Worm (Caenorhabditis elegans) whole organism, dauer: ENCODE measurements around the gene str-159.

Experiments
- unc-62 ChIP-seq: sonication (generic microtip); optimal IDR thresholded peaks from 2 replicates; lab custom pipeline; 2017; ENCODE audit warnings: missing biosample characterization, missing genetic modification reagents, missing genetic modification characterization

The str-159 gene

DNA sequence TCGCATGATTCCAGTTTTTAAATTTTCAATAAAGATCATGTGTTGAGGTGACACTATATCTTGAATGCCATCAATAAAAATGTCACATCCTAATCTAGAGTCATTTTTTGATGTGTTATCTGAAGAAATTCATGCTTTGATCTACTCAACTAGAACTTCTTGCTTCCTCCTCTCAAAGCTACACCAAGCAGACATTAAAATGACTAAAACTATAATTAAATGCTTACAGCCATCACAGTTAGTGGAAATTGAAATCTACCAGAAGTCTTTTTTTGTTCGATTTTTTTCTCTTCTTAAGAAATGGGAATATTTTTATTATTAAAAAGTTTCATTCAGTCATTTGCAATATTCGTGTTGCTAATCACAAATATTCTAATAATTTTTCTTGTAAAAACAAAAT, 8.6 kb downstream of the str-159 start, which contains the start of gene str-158:
Gene str-158, plus strand, starts transcription at position 301 of the 400 bp plus-strand sequence.
- TF ChIP-seq unc-62: no peak

- no peak for TF ChIP-seq unc-62
Measured at ce11 chrIV:4930045-4930444, 20.9 kb downstream of the str-159 start, which contains the start of gene Y9C9A.8. Gene Y9C9A.8 (plus strand): TSS chrIV:4930345.

- no peak for TF ChIP-seq unc-62
Measured at ce11 chrIV:4930754-4931322, 21.7 kb downstream of the str-159 start.

DNA sequence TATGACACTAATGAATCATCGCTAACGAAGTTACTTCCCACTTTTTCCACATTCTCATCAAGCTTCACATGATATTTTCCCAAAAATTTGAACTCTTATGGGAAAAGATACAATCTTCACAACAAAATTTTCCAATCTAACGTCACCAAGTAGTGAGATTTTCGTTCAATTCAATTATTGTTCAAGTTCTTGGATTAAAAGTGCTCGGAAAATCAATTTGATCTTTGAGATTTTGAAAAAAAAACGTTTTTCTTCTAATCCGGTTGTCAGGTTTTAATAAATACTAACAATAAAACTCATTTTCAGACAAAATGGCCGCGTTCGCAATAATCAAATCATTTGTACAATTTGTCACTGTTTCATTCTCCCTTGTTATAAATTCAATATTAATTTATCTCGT, 25.0 kb downstream of the str-159 start, which contains the start of gene str-153:
Gene str-153, plus strand, starts transcription at position 301 of the 400 bp plus-strand sequence.
- TF ChIP-seq unc-62: no peak

DNA sequence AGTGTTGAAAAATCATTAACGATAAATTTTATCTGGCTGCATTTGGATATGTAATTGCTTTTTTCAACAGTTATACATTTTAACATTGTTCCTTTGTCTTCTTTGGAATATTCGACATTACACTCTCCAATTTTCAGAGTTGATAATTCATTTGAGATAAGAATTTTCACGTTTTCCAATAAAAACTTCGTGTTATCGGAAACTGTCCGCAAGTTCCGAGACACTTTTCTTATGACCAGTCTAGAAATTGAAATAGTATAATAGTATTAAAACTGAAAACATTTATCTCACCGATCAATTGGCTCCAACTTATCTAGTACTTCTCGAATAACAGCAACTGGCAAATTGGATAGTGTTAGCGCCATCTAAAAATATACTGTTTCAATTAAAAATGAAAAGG, 28.5 kb downstream of the str-159 start, which contains the start of gene fbxa-86:
Gene fbxa-86, minus strand, starts transcription at position 367 of the 400 bp plus-strand sequence.
- no peak for TF ChIP-seq unc-62

- TF ChIP-seq unc-62: no peak
Measured at ce11 chrIV:4938664-4939063, 29.5 kb downstream of the str-159 start, which contains the start of gene str-168. Gene str-168 (plus strand): TSS chrIV:4938964.

ce11 chrIV:4941681-4942080, 32.5 kb downstream of the str-159 start, which contains the start of gene Y9C9A.5:
Gene Y9C9A.5 (plus strand): TSS chrIV:4941981.
- no peak for TF ChIP-seq unc-62

ce11 chrIV:4945771-4946170, 36.6 kb downstream of the str-159 start, which contains the start of gene str-169:
Gene str-169 (plus strand): TSS chrIV:4946071.
- TF ChIP-seq unc-62: no peak

ce11 chrIV:4953887-4954286, 44.7 kb downstream of the str-159 start, which contains the start of gene str-163:
Gene str-163 (plus strand): TSS chrIV:4954187.
- no peak for TF ChIP-seq unc-62
